Worm (Caenorhabditis elegans) whole organism, L3 larva: Measurements from ENCODE around the gene ins-13.

Source experiments
- R02D3.7 ChIP-seq: fragments of 150-350 bp; optimal IDR thresholded peaks from 2 replicates; lab custom pipeline; 2014; ENCODE audit warnings: missing biosample characterization, missing genetic modification characterization
- aly-2 ChIP-seq: fragments of 150-350 bp; optimal IDR thresholded peaks from 2 replicates; lab custom pipeline; 2014; ENCODE audit warnings: missing biosample characterization, missing genetic modification characterization
- ama-1 ChIP-seq: fragments of 150-350 bp; optimal IDR thresholded peaks from 2 replicates; lab custom pipeline; 2018
- ceh-16 ChIP-seq: sonication (generic microtip); optimal IDR thresholded peaks from 2 replicates; lab custom pipeline; 2017; ENCODE audit warnings: missing biosample characterization, missing genetic modification characterization
- ceh-28 ChIP-seq: fragments of 150-350 bp; optimal IDR thresholded peaks from 2 replicates; lab custom pipeline; 2014; ENCODE audit warnings: missing biosample characterization, missing genetic modification reagents, missing genetic modification characterization
- daf-12 ChIP-seq: fragments of 150-350 bp; optimal IDR thresholded peaks from 2 replicates; lab custom pipeline; 2014; ENCODE audit warnings: missing biosample characterization, missing genetic modification reagents, missing genetic modification characterization
- egl-27 ChIP-seq: sonication (generic microtip); optimal IDR thresholded peaks from 4 replicates; lab custom pipeline; 2017; ENCODE audit warnings: missing biosample characterization, missing genetic modification reagents, missing genetic modification characterization
- egl-5 ChIP-seq: fragments of 150-350 bp; optimal IDR thresholded peaks from 2 replicates; lab custom pipeline; 2017; ENCODE audit warnings: missing biosample characterization, missing genetic modification reagents, missing genetic modification characterization, inconsistent platforms
- elt-2 ChIP-seq: sonication (generic microtip); optimal IDR thresholded peaks from 2 replicates; lab custom pipeline; 2016; ENCODE audit warnings: missing genetic modification reagents, mild to moderate bottlenecking, missing genetic modification characterization, missing compliant biosample characterization
- eor-1 ChIP-seq, 2 experiments: fragments of 150-350 bp; optimal IDR thresholded peaks; 2 replicates each; lab custom pipeline; 2014 to 2018; ENCODE audit warnings: missing biosample characterization in 2 of 2, missing genetic modification characterization in 2 of 2
- fkh-10 ChIP-seq: sonication (generic microtip); optimal IDR thresholded peaks from 2 replicates; lab custom pipeline; 2017; ENCODE audit warnings: missing biosample characterization, missing genetic modification reagents, missing genetic modification characterization
- fkh-2 ChIP-seq: fragments of 150-350 bp; optimal IDR thresholded peaks from 2 replicates; lab custom pipeline; 2014; ENCODE audit warnings: missing biosample characterization, missing genetic modification reagents, missing genetic modification characterization
- fos-1 ChIP-seq: fragments of 150-350 bp; optimal IDR thresholded peaks from 2 replicates; lab custom pipeline; 2014; ENCODE audit warnings: missing biosample characterization, missing genetic modification characterization
- hmg-11 ChIP-seq: sonication (generic microtip); optimal IDR thresholded peaks from 2 replicates; lab custom pipeline; 2016; ENCODE audit warnings: missing genetic modification characterization, missing compliant biosample characterization
- jun-1 ChIP-seq: fragments of 150-350 bp; optimal IDR thresholded peaks from 2 replicates; lab custom pipeline; 2014; ENCODE audit warnings: missing biosample characterization, missing genetic modification reagents, missing genetic modification characterization
- lin-15B ChIP-seq: fragments of 150-350 bp; optimal IDR thresholded peaks from 2 replicates; lab custom pipeline; 2014; ENCODE audit warnings: missing biosample characterization, missing genetic modification characterization
- lin-39 ChIP-seq: fragments of 150-350 bp; optimal IDR thresholded peaks from 2 replicates; lab custom pipeline; 2018; ENCODE audit warnings: missing biosample characterization, missing genetic modification reagents, missing genetic modification characterization
- lsy-12 ChIP-seq: sonication (generic microtip); optimal IDR thresholded peaks from 2 replicates; lab custom pipeline; 2016; ENCODE audit warnings: mild to moderate bottlenecking, missing genetic modification characterization, missing compliant biosample characterization
- mdl-1 ChIP-seq: fragments of 150-350 bp; optimal IDR thresholded peaks from 2 replicates; lab custom pipeline; 2014; ENCODE audit warnings: missing biosample characterization, missing genetic modification characterization
- nfya-1 ChIP-seq: sonication (generic microtip); optimal IDR thresholded peaks from 2 replicates; lab custom pipeline; 2017; ENCODE audit warnings: missing genetic modification characterization, mild to moderate bottlenecking, missing compliant biosample characterization, antibody characterized with exemption, moderate library complexity; ENCODE audit not compliant: insufficient read depth
- nhr-23 ChIP-seq: fragments of 150-350 bp; optimal IDR thresholded peaks from 2 replicates; lab custom pipeline; 2014; ENCODE audit warnings: missing biosample characterization, missing genetic modification reagents, missing genetic modification characterization
- nhr-237 ChIP-seq: fragments of 150-350 bp; optimal IDR thresholded peaks from 2 replicates; lab custom pipeline; 2014; ENCODE audit warnings: missing biosample characterization, missing genetic modification characterization
- nhr-25 ChIP-seq: sonication (generic microtip); optimal IDR thresholded peaks from 2 replicates; lab custom pipeline; 2017; ENCODE audit warnings: missing biosample characterization, missing genetic modification characterization
- nhr-43 ChIP-seq: sonication (generic microtip); optimal IDR thresholded peaks from 2 replicates; lab custom pipeline; 2016; ENCODE audit warnings: mild to moderate bottlenecking, missing genetic modification characterization, missing compliant biosample characterization; ENCODE audit not compliant: poor library complexity, severe bottlenecking
- nhr-76 ChIP-seq: fragments of 150-350 bp; sonication (generic microtip); optimal IDR thresholded peaks from 5 replicates; lab custom pipeline; 2014; ENCODE audit warnings: missing biosample characterization, missing genetic modification characterization
- nhr-77 ChIP-seq: fragments of 150-350 bp; optimal IDR thresholded peaks from 2 replicates; lab custom pipeline; 2014; ENCODE audit warnings: missing biosample characterization, missing genetic modification characterization
- pha-4 ChIP-seq: fragments of 150-350 bp; optimal IDR thresholded peaks from 2 replicates; lab custom pipeline; 2014; ENCODE audit warnings: missing biosample characterization, missing genetic modification reagents, missing genetic modification characterization
- pqm-1 ChIP-seq: fragments of 150-350 bp; optimal IDR thresholded peaks from 2 replicates; lab custom pipeline; 2017; ENCODE audit warnings: missing biosample characterization, missing genetic modification characterization, inconsistent platforms
- sea-2 ChIP-seq: fragments of 150-350 bp; sonication (generic microtip); optimal IDR thresholded peaks from 4 replicates; lab custom pipeline; 2014; ENCODE audit warnings: missing biosample characterization, missing genetic modification reagents, missing genetic modification characterization
- skn-1 ChIP-seq: fragments of 150-350 bp; optimal IDR thresholded peaks from 2 replicates; lab custom pipeline; 2014; ENCODE audit warnings: missing biosample characterization, missing genetic modification characterization
- snpc-4 ChIP-seq: fragments of 150-350 bp; optimal IDR thresholded peaks from 2 replicates; lab custom pipeline; 2014; ENCODE audit warnings: missing biosample characterization, missing genetic modification characterization
- tbx-2 ChIP-seq: sonication (generic microtip); optimal IDR thresholded peaks from 2 replicates; lab custom pipeline; 2016; ENCODE audit warnings: mild to moderate bottlenecking, missing genetic modification characterization, missing compliant biosample characterization
- zag-1 ChIP-seq: fragments of 150-350 bp; optimal IDR thresholded peaks from 2 replicates; lab custom pipeline; 2014; ENCODE audit warnings: missing biosample characterization, missing genetic modification characterization
- ztf-11 ChIP-seq: fragments of 150-350 bp; optimal IDR thresholded peaks from 2 replicates; lab custom pipeline; 2014; ENCODE audit warnings: missing biosample characterization, missing genetic modification characterization
- ztf-4 ChIP-seq: fragments of 150-350 bp; optimal IDR thresholded peaks from 2 replicates; lab custom pipeline; 2014; ENCODE audit warnings: missing biosample characterization, missing genetic modification characterization

Gene ins-13

DNA sequence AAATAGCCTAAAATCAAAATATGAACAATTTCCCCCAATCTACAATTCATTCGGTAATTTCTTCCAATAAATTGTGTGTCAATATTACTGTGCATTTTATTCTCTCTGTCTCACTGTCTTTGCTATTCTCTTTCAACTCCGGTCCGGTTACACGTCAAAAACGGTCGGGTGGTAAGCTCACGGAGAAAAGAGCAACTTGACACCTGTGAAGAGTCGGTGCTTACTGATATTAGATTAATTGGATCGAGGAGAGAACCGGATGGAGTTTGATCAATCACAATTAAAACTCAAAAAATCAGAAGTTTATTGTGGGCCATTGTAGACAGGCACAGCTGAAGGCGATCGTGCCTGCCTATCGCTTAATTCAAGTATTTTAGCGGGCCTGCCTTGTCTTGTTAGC is 30.3 kb upstream of the ins-13 start:
- no peak for TF ChIP-seq R02D3.7 (tag; lab: Kevin White, UChicago)
- no peak for TF ChIP-seq lin-15B
- no peak for TF ChIP-seq fos-1 (tag; lab: Kevin White, UChicago)
- peak; percentile 13 for TF ChIP-seq nhr-43 (tag; lab: Kevin White, UChicago)
- no peak for TF ChIP-seq lin-39 (tag; lab: Kevin White, UChicago)
- no peak for TF ChIP-seq ama-1
- no peak for TF ChIP-seq pha-4
- no peak for TF ChIP-seq nfya-1 (tag; lab: Kevin White, UChicago)
- no peak for TF ChIP-seq skn-1 (tag; lab: Kevin White, UChicago)
- TF ChIP-seq nhr-237, result no peak
- no peak for TF ChIP-seq nhr-76 (tag; lab: Kevin White, UChicago)
- TF ChIP-seq ztf-4 (tag; lab: Kevin White, UChicago), result no peak
- no peak for TF ChIP-seq ceh-16 (tag; lab: Kevin White, UChicago)
- no peak for TF ChIP-seq jun-1 (tag; lab: Kevin White, UChicago)
- no peak for TF ChIP-seq lsy-12
- TF ChIP-seq mdl-1 (tag; lab: Kevin White, UChicago), result no peak
- TF ChIP-seq elt-2 (tag; lab: Kevin White, UChicago), result peak; percentile 26

DNA sequence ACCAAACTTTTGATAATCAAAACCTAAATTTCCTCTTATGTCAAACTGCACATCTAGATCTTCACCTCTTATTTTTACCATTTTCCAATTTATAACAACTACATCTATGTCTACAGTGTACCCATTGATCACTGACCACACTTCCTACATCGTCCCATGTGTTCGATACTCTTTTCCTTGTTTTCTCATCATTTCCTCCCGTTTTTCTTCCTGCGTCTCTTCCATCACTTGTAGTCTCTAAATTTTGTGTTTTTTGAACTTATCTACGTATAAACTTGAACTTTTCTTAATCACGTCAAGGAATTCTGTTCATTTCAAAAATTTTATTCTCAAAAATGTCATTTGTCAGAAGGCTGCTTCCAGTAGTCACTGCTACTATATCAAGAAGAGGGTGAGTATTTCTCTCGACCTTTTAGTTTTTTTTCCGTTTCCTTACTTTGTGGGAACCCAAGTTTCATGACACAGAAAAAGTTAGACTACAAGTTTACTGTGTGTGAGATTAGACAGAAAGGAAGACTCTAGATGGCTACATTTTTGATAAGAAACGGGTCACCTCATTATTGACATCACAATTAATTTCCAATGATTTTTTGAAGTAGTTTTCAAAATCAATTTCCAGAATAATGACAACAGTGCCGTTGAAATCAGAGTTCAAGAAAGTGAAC is 27.6 kb upstream of the ins-13 start:
- TF ChIP-seq elt-2 (tag; lab: Kevin White, UChicago) (peak; percentile 80), nfya-1 (tag; lab: Kevin White, UChicago) (peak; percentile 35), nhr-23 (tag; lab: Kevin White, UChicago) (peak; percentile 66), aly-2 (tag; lab: Kevin White, UChicago) (no peak), nhr-43 (tag; lab: Kevin White, UChicago) (peak; percentile 90), pqm-1 (tag; lab: Kevin White, UChicago) (peak; percentile 7), skn-1 (tag; lab: Kevin White, UChicago) (peak; percentile 48), fkh-2 (no peak), pha-4 (peak; percentile 27)

DNA sequence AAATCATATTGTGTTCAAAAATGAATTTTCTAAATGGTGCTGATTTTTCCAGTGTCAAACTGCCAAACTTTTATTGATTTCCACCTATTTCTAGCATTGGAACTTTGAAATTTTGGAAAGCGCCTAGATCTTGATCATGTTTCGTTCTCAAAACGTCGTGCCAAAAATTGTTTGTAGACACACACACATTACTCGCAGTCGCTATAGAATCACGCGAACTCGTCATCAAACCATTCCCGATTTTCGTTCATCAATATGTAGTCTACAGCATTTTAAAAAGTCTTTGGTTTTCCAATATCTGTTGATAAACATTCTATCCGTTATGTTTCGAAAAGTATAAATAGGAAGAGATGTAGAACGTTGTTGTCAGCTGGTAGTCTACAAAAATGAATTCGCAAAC is 25.6 kb upstream of the ins-13 start, which contains the start of the genes C17C3.1 and C17C3.15:
Gene C17C3.1 (plus strand): TSS at position 301 of the 400 bp plus-strand sequence.
Gene C17C3.15 (plus strand): TSS at position 383 of the 400 bp plus-strand sequence.
- TF ChIP-seq daf-12 (no peak), nhr-77 (tag; lab: Kevin White, UChicago) (no peak), fkh-10 (GFP tag; lab: Kevin White, UChicago) (no peak), egl-27 (tag; lab: Kevin White, UChicago) (no peak), tbx-2 (tag; lab: Kevin White, UChicago) (no peak), lin-39 (tag; lab: Kevin White, UChicago) (no peak), ama-1 (no peak), nhr-76 (tag; lab: Kevin White, UChicago) (no peak), ztf-11 (tag; lab: Kevin White, UChicago) (no peak), eor-1 (tag; optimal IDR thresholded peaks at IDR 0.05; lab: Kevin White, UChicago) (no peak), ceh-28 (tag; lab: Kevin White, UChicago) (no peak), nhr-25 (tag; lab: Kevin White, UChicago) (no peak)

DNA sequence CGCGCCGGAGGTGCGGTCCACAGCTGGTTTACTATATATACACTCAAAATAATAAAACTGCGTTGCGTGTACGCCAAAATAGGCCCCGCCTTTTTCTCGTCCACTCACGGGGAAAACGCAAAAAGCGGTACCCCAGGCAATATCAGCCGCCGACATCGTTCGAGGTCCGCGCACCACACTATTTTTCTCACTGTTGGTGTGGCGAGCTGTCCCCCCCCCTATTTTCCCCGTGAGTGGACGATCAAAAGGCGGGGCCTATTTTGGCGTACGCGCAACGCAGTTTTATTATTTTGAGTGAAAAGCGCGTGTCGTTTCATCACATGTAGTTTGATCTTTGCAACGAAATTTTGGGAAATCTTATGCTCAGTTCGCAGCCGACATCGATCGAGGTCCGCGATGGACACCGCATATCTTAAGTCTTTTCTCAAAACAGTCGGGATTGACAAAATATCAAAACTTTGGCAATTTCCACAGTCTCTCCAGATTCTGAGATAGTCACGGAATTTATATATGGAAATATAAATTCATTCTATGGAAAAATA is 20.5 kb upstream of the ins-13 start:
- TF ChIP-seq lsy-12 (no peak), nhr-43 (tag; lab: Kevin White, UChicago) (no peak), sea-2 (GFP tag; lab: Kevin White, UChicago) (no peak), zag-1 (tag; lab: Kevin White, UChicago) (no peak), snpc-4 (tag; lab: Kevin White, UChicago) (no peak), ztf-4 (tag; lab: Kevin White, UChicago) (no peak), hmg-11 (tag; lab: Kevin White, UChicago) (no peak), egl-5 (tag; lab: Kevin White, UChicago) (no peak), lin-39 (tag; lab: Kevin White, UChicago) (no peak)
